Worm (Caenorhabditis elegans) whole organism, L4 larva: ENCODE data around the gene rhi-1.

Experiments used
- D1046.2 ChIP-seq: fragments of 200-800 bp; sonication (Bioruptor generic); IDR thresholded peaks from 2 replicates; pipeline ENCODE4 v1.3.6; 2022; ENCODE audit warnings: missing genetic modification characterization, missing compliant biosample characterization
- F10B5.3 ChIP-seq: sonication (generic microtip); optimal IDR thresholded peaks from 2 replicates; lab custom pipeline; 2016; ENCODE audit warnings: mild to moderate bottlenecking, missing genetic modification characterization, missing compliant biosample characterization
- F26F4.8 ChIP-seq: fragments of 200-800 bp; sonication (Bioruptor generic); conservative IDR thresholded peaks from 2 replicates; pipeline ENCODE4 v1.3.6; 2022; ENCODE audit warnings: missing genetic modification characterization, missing compliant biosample characterization
- F44E2.7 ChIP-seq: fragments of 200-800 bp; sonication (Bioruptor generic); IDR thresholded peaks from 2 replicates; pipeline ENCODE4 v2.1.2; 2022; ENCODE audit warnings: missing genetic modification characterization, missing compliant biosample characterization
- T26A8.4 ChIP-seq: fragments of 200-800 bp; sonication (Bioruptor generic); IDR thresholded peaks from 2 replicates; pipeline ENCODE4 v1.3.6; 2022; ENCODE audit warnings: missing genetic modification characterization, missing compliant biosample characterization
- Y105C5A.15 ChIP-seq: fragments of 200-800 bp; sonication (Bioruptor generic); IDR thresholded peaks from 2 replicates; pipeline ENCODE4 v1.3.6; 2022; ENCODE audit warnings: missing genetic modification characterization, missing compliant biosample characterization
- Y48G9A.11 ChIP-seq: fragments of 200-800 bp; sonication (Bioruptor generic); IDR thresholded peaks from 2 replicates; pipeline ENCODE4 v1.3.6; 2022; ENCODE audit warnings: missing genetic modification reagents, missing genetic modification characterization, missing compliant biosample characterization
- ZK546.5 ChIP-seq, 2 experiments: sonication (generic microtip); optimal IDR thresholded peaks; 2 replicates each; lab custom pipeline; 2017; ENCODE audit warnings: missing biosample characterization in 2 of 2, missing genetic modification characterization in 2 of 2
- aha-1 ChIP-seq: fragments of 150-350 bp; peaks from one replicate; lab custom pipeline; 2014; ENCODE audit warnings: missing biosample characterization, missing genetic modification characterization
- aly-2 ChIP-seq: sonication (generic microtip); optimal IDR thresholded peaks from 2 replicates; lab custom pipeline; 2018; ENCODE audit warnings: missing biosample characterization, missing genetic modification characterization
- ama-1 ChIP-seq: fragments of 150-350 bp; optimal IDR thresholded peaks from 2 replicates; lab custom pipeline; 2014; ENCODE audit warnings: inconsistent platforms, mixed read lengths
- ceh-44 ChIP-seq: fragments of 200-800 bp; sonication (Bioruptor generic); IDR thresholded peaks from 2 replicates; pipeline ENCODE4 v1.3.6; 2022; ENCODE audit warnings: missing genetic modification reagents, missing genetic modification characterization, missing compliant biosample characterization
- ceh-62 ChIP-seq: sonication (generic microtip); optimal IDR thresholded peaks from 2 replicates; lab custom pipeline; 2017; ENCODE audit warnings: missing biosample characterization, missing genetic modification characterization
- ceh-82 ChIP-seq: sonication (generic microtip); optimal IDR thresholded peaks from 2 replicates; lab custom pipeline; 2017; ENCODE audit warnings: missing biosample characterization, missing genetic modification characterization
- daf-12 ChIP-seq: fragments of 150-350 bp; optimal IDR thresholded peaks from 2 replicates; lab custom pipeline; 2014; ENCODE audit warnings: missing biosample characterization, missing genetic modification reagents, missing genetic modification characterization
- dpl-1 ChIP-seq: fragments of 150-350 bp; optimal IDR thresholded peaks from 2 replicates; lab custom pipeline; 2014; ENCODE audit warnings: missing biosample characterization, missing genetic modification reagents, missing genetic modification characterization
- duxl-1 ChIP-seq: sonication (generic microtip); optimal IDR thresholded peaks from 2 replicates; lab custom pipeline; 2016; ENCODE audit warnings: mild to moderate bottlenecking, missing genetic modification characterization, moderate library complexity, missing compliant biosample characterization; ENCODE audit not compliant: poor library complexity
- dve-1 ChIP-seq: sonication (generic microtip); optimal IDR thresholded peaks from 2 replicates; lab custom pipeline; 2017; ENCODE audit warnings: antibody characterized with exemption, mild to moderate bottlenecking, missing genetic modification characterization, missing compliant biosample characterization; ENCODE audit not compliant: insufficient read depth
- gei-8 ChIP-seq: fragments of 200-800 bp; sonication (Bioruptor generic); optimal IDR thresholded peaks from 2 replicates; lab custom pipeline; 2018; ENCODE audit warnings: mild to moderate bottlenecking, missing genetic modification characterization, missing compliant biosample characterization
- hlh-11 ChIP-seq: fragments of 200-800 bp; sonication (Bioruptor generic); optimal IDR thresholded peaks from 2 replicates; lab custom pipeline; 2018; ENCODE audit warnings: mild to moderate bottlenecking, missing genetic modification characterization, missing compliant biosample characterization
- jun-1 ChIP-seq: fragments of 150-350 bp; optimal IDR thresholded peaks from 2 replicates; lab custom pipeline; 2014; ENCODE audit warnings: missing biosample characterization, missing genetic modification reagents, missing genetic modification characterization
- lin-15B ChIP-seq: fragments of 150-350 bp; sonication (generic microtip); optimal IDR thresholded peaks from 3 replicates; lab custom pipeline; 2014; ENCODE audit warnings: missing biosample characterization, missing genetic modification characterization
- lin-38 ChIP-seq: fragments of 200-800 bp; sonication (Bioruptor generic); IDR thresholded peaks from 2 replicates; pipeline ENCODE4 v1.3.6; 2022; ENCODE audit warnings: missing genetic modification reagents, missing genetic modification characterization, missing compliant biosample characterization
- lir-3 ChIP-seq: sonication (generic microtip); optimal IDR thresholded peaks from 2 replicates; lab custom pipeline; 2016; ENCODE audit warnings: mild to moderate bottlenecking, missing genetic modification characterization, missing compliant biosample characterization
- lsy-2 ChIP-seq, 2 experiments: fragments of 150-350 bp in 1 of 2; sonication (generic microtip) in 1 of 2; optimal IDR thresholded peaks; 2 replicates each; lab custom pipeline; 2014 to 2017; ENCODE audit warnings: missing biosample characterization in 2 of 2, missing genetic modification characterization in 2 of 2
- madf-9 ChIP-seq: fragments of 200-800 bp; sonication (Bioruptor generic); conservative IDR thresholded peaks from 2 replicates; pipeline ENCODE4 v1.3.6; 2022; ENCODE audit warnings: missing genetic modification reagents, missing genetic modification characterization, missing compliant biosample characterization
- mxl-3 ChIP-seq: fragments of 200-800 bp; sonication (Bioruptor generic); optimal IDR thresholded peaks from 2 replicates; lab custom pipeline; 2018; ENCODE audit warnings: mild to moderate bottlenecking, missing genetic modification characterization, missing compliant biosample characterization
- nhr-102 ChIP-seq: sonication (generic microtip); optimal IDR thresholded peaks from 2 replicates; lab custom pipeline; 2016; ENCODE audit warnings: mild to moderate bottlenecking, missing genetic modification characterization, moderate library complexity, missing compliant biosample characterization
- nhr-11 ChIP-seq: fragments of 150-350 bp; optimal IDR thresholded peaks from 2 replicates; lab custom pipeline; 2014; ENCODE audit warnings: missing biosample characterization, missing genetic modification characterization
- nhr-237 ChIP-seq: sonication (generic microtip); optimal IDR thresholded peaks from 2 replicates; lab custom pipeline; 2017; ENCODE audit warnings: missing biosample characterization, missing genetic modification characterization
- nhr-28 ChIP-seq: fragments of 150-350 bp; optimal IDR thresholded peaks from 2 replicates; lab custom pipeline; 2014; ENCODE audit warnings: missing biosample characterization, missing genetic modification characterization
- nhr-41 ChIP-seq: fragments of 200-800 bp; sonication (Bioruptor generic); IDR thresholded peaks from 2 replicates; pipeline ENCODE4 v1.3.6; 2022; ENCODE audit warnings: missing genetic modification reagents, missing genetic modification characterization, missing compliant biosample characterization
- nhr-48 ChIP-seq: sonication (generic microtip); optimal IDR thresholded peaks from 2 replicates; lab custom pipeline; 2016; ENCODE audit warnings: mild to moderate bottlenecking, missing genetic modification characterization, missing compliant biosample characterization
- php-3 ChIP-seq: fragments of 200-800 bp; sonication (Bioruptor generic); IDR thresholded peaks from 2 replicates; pipeline ENCODE4 v1.3.6; 2022; ENCODE audit warnings: missing genetic modification reagents, missing genetic modification characterization, missing compliant biosample characterization
- saeg-2 ChIP-seq: fragments of 200-800 bp; sonication (Bioruptor generic); IDR thresholded peaks from 2 replicates; pipeline ENCODE4 v1.3.6; 2022; ENCODE audit warnings: missing genetic modification reagents, missing genetic modification characterization, missing compliant biosample characterization
- set-16 ChIP-seq: fragments of 200-800 bp; sonication (Bioruptor generic); IDR thresholded peaks from 2 replicates; pipeline ENCODE4 v1.3.6; 2022; ENCODE audit warnings: missing genetic modification reagents, missing genetic modification characterization, missing compliant biosample characterization
- skn-1 ChIP-seq: fragments of 150-350 bp; optimal IDR thresholded peaks from 2 replicates; lab custom pipeline; 2014; ENCODE audit warnings: missing biosample characterization, missing genetic modification characterization
- snpc-1.2 ChIP-seq: fragments of 200-800 bp; sonication (Bioruptor generic); IDR thresholded peaks from 2 replicates; pipeline ENCODE4 v1.3.6; 2022; ENCODE audit warnings: missing genetic modification reagents, missing genetic modification characterization, missing compliant biosample characterization
- snpc-4 ChIP-seq: fragments of 150-350 bp; optimal IDR thresholded peaks from 2 replicates; lab custom pipeline; 2014; ENCODE audit warnings: missing biosample characterization, missing genetic modification characterization
- spr-1 ChIP-seq: sonication (generic microtip); optimal IDR thresholded peaks from 2 replicates; lab custom pipeline; 2016; ENCODE audit warnings: mild to moderate bottlenecking, missing genetic modification characterization, missing compliant biosample characterization
- spr-3 ChIP-seq: fragments of 200-800 bp; sonication (Bioruptor generic); optimal IDR thresholded peaks from 2 replicates; lab custom pipeline; 2018; ENCODE audit warnings: mild to moderate bottlenecking, missing genetic modification characterization, missing compliant biosample characterization
- tag-97 ChIP-seq: fragments of 200-800 bp; sonication (Bioruptor generic); IDR thresholded peaks from 2 replicates; pipeline ENCODE4 v1.3.6; 2022; ENCODE audit warnings: missing genetic modification characterization, missing compliant biosample characterization
- tra-1 ChIP-seq: fragments of 200-800 bp; sonication (Bioruptor generic); IDR thresholded peaks from 2 replicates; pipeline ENCODE4 v1.3.6; 2022; ENCODE audit warnings: missing genetic modification reagents, missing genetic modification characterization, missing compliant biosample characterization
- unc-62 ChIP-seq, 3 experiments: fragments of 150-350 bp in 1 of 3; sonication (generic microtip); optimal IDR thresholded peaks in 2 of 3; peaks in 1 of 3; 1 replicate in 1 of 3; 2 replicates in 2 of 3; lab custom pipeline; 2014 to 2017; ENCODE audit warnings: missing biosample characterization in 3 of 3, missing genetic modification characterization in 3 of 3, missing genetic modification reagents in 3 of 3, missing genotype in 1 of 3
- vab-7 ChIP-seq: fragments of 200-800 bp; sonication (Bioruptor generic); IDR thresholded peaks from 2 replicates; pipeline ENCODE4 v1.3.6; 2022; ENCODE audit warnings: missing genetic modification reagents, missing genetic modification characterization, missing compliant biosample characterization
- zfp-3 ChIP-seq: fragments of 200-800 bp; sonication (Bioruptor generic); conservative IDR thresholded peaks from 2 replicates; pipeline ENCODE4 v1.3.6; 2022; ENCODE audit warnings: missing genetic modification reagents, missing genetic modification characterization, missing compliant biosample characterization
- zip-11 ChIP-seq: fragments of 200-800 bp; sonication (Bioruptor generic); IDR thresholded peaks from 2 replicates; pipeline ENCODE4 v1.3.6; 2022; ENCODE audit warnings: missing genetic modification characterization, missing compliant biosample characterization

The rhi-1 gene

DNA sequence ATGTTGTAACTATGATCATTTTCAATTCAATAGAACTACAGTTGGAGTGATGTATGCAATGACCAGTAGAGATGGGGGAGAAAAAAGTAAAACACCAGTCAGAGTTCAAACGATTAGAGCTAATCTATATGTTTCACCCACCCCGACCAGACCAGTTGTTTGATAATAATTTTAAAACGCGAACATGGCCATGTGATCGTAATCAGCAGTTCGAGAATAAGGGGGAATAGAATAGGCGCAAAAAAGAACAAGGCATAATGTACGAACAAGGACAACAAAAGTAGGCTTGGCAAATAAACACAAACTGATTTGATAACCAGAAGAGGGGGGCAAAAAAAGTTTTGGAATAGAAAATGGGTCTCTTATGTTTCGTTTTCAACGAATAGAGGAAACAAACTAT is 10.2 kb upstream of the rhi-1 start (continued):
- TF ChIP-seq ama-1 (lab: Kevin White, UChicago) (no peak), Y105C5A.15 (GFP tag; lab: Robert Waterston, UW) (no peak), zip-11 (GFP tag; lab: Robert Waterston, UW) (no peak)

- TF ChIP-seq mxl-3 (GFP tag; lab: Kevin White, UChicago) (peak; percentile 7), Y48G9A.11 (no peak), lin-38 (no peak), tag-97 (no peak), aha-1 (tag; lab: Kevin White, UChicago) (peak; percentile 63), lir-3 (tag; lab: Kevin White, UChicago) (no peak), D1046.2 (GFP tag; lab: Robert Waterston, UW) (no peak), snpc-4 (tag; lab: Kevin White, UChicago) (no peak), unc-62 (GFP tag; optimal IDR thresholded peaks at IDR 0.05 in 1 of 2; lab: Kevin White, UChicago) (peak in 1 of 2 experiments; percentile 67), unc-62 (tag; optimal IDR thresholded peaks at IDR 0.05; lab: Kevin White, UChicago) (no peak), T26A8.4 (no peak)
- TF ChIP-seq, all 104 proteins: peak for 3
Measured at ce11 chrX:4498478-4498877, 9.8 kb upstream of the rhi-1 start.

DNA sequence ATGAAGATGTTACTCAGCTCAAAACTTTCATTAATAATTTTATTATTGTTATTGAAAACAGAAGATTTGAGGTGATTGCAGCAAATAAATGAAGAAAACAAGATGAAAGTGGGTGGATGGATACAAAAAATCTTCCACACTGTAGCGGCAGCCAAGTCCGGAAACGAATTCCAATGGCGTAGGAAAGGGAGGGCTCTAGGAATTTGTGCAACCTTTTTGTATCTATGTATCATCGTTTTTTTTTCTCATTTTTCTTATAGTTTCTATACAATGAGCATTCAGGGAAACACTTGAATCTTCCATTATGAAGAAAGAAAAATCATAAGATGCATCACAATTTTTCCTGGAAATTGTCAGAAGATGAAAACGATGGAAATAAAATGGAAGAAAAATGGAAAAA is 7.8 kb upstream of the rhi-1 start:
- TF ChIP-seq aly-2 (tag; lab: Kevin White, UChicago) (no peak), tra-1 (GFP tag; lab: Robert Waterston, UW) (no peak), ZK546.5 (tag; optimal IDR thresholded peaks at IDR 0.05; lab: Kevin White, UChicago) (no peak), nhr-237 (no peak), aha-1 (tag; lab: Kevin White, UChicago) (peak; percentile 92), daf-12 (no peak)
- TF ChIP-seq, all 104 proteins: peak for 1

DNA sequence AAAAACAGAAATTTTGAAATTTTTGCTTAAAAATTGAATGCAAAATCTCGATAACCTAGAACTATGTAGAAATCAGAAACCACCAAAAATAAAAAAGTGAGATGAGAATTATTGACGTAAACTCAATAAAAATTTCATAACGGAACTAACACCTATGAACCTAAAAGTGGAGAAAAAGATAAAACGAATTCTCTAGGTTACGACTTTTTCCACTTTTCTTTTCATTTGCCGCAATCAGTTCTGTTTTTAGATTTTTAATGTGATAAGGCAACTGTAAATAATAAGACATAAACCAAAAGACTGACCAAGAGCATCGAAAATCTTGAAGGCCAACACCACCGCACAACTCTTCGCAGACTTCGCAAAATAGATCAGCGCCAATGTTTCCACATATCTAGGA is 6.3 kb upstream of the rhi-1 start:
- TF ChIP-seq spr-1 (tag; lab: Kevin White, UChicago) (no peak), F10B5.3 (tag; lab: Kevin White, UChicago) (no peak), lsy-2 (tag; optimal IDR thresholded peaks at IDR 0.05; lab: Kevin White, UChicago) (no peak), jun-1 (no peak), duxl-1 (no peak), nhr-41 (GFP tag; lab: Robert Waterston, UW) (no peak), F44E2.7 (GFP tag; lab: Robert Waterston, UW) (no peak), set-16 (GFP tag; lab: Robert Waterston, UW) (no peak), F26F4.8 (GFP tag; lab: Robert Waterston, UW) (no peak), lin-15B (tag; lab: Kevin White, UChicago) (no peak), nhr-102 (tag; lab: Kevin White, UChicago) (no peak), skn-1 (tag; lab: Kevin White, UChicago) (no peak), tra-1 (GFP tag; lab: Robert Waterston, UW) (no peak), snpc-1.2 (GFP tag; lab: Robert Waterston, UW) (no peak), madf-9 (GFP tag; lab: Robert Waterston, UW) (no peak), D1046.2 (GFP tag; lab: Robert Waterston, UW) (no peak), spr-3 (GFP tag; lab: Kevin White, UChicago) (no peak), ZK546.5 (tag; optimal IDR thresholded peaks at IDR 0.05; lab: Kevin White, UChicago) (no peak), nhr-237 (no peak), Y48G9A.11 (no peak), ceh-62 (no peak), nhr-28 (tag; lab: Kevin White, UChicago) (peak; percentile 28), zfp-3 (no peak), php-3 (GFP tag; lab: Robert Waterston, UW) (peak; percentile 79), nhr-11 (tag; lab: Kevin White, UChicago) (no peak), gei-8 (GFP tag; lab: Kevin White, UChicago) (no peak), hlh-11 (tag; lab: Kevin White, UChicago) (no peak), aly-2 (tag; lab: Kevin White, UChicago) (no peak), ceh-44 (GFP tag; lab: Robert Waterston, UW) (no peak), vab-7 (GFP tag; lab: Robert Waterston, UW) (no peak), saeg-2 (GFP tag; lab: Robert Waterston, UW) (no peak), nhr-48 (tag; lab: Kevin White, UChicago) (no peak), ceh-82 (tag; lab: Kevin White, UChicago) (no peak), dve-1 (peak; percentile 0), dpl-1 (GFP tag; lab: Kevin White, UChicago) (no peak)
